6 fruit fly cellular contexts compared by ENCODE assay signal in genomic region chr3L:11294496-11295163, dm6.
TF ChIP-seq lines count a peak whose summit lies in the region.

No protein-coding gene starts in this region.

- TF ChIP-seq CTCF in whole organism, embryonic (GFP tag; optimal IDR thresholded peaks at IDR 0.05; lab: Kevin White, UChicago), result no peak

TF ChIP-seq in whole organism, 6 proteins besides CTCF, POLR2A, EP300 and RAD21:
- TF ChIP-seq Dll (optimal IDR thresholded peaks at IDR 0.05; lab: Kevin White, UChicago) (peak; percentile 95), psq (optimal IDR thresholded peaks at IDR 0.05; lab: Kevin White, UChicago) (no peak), pan (optimal IDR thresholded peaks at IDR 0.05; lab: Kevin White, UChicago) (no peak), usp (GFP tag; optimal IDR thresholded peaks at IDR 0.05; lab: Kevin White, UChicago) (no peak), EcR (GFP tag; optimal IDR thresholded peaks at IDR 0.05; lab: Kevin White, UChicago) (no peak), CG8478 (optimal IDR thresholded peaks at IDR 0.05; lab: Kevin White, UChicago) (no peak)

TF ChIP-seq in whole organism, adult, 20 proteins besides CTCF, POLR2A, EP300 and RAD21:
- TF ChIP-seq pad (GFP tag; optimal IDR thresholded peaks at IDR 0.05; lab: Kevin White, UChicago) (no peak), CG5204 (GFP tag; optimal IDR thresholded peaks at IDR 0.05; lab: Kevin White, UChicago) (no peak), kay (GFP tag; lab: Kevin White, UChicago; ENCODE audit: borderline replicate concordance) (no peak), CG12768 (GFP tag; optimal IDR thresholded peaks at IDR 0.05; lab: Kevin White, UChicago) (peak; percentile 56), tj (GFP tag; optimal IDR thresholded peaks at IDR 0.05; lab: Kevin White, UChicago) (peak; percentile 29), Clk (GFP tag; optimal IDR thresholded peaks at IDR 0.05; lab: Kevin White, UChicago) (no peak), cnc (optimal IDR thresholded peaks at IDR 0.05; lab: Kevin White, UChicago) (no peak), CG11617 (GFP tag; optimal IDR thresholded peaks at IDR 0.05; lab: Kevin White, UChicago) (no peak), Hr96 (GFP tag; optimal IDR thresholded peaks at IDR 0.05; lab: Kevin White, UChicago) (no peak), CG7045 (GFP tag; optimal IDR thresholded peaks at IDR 0.05; lab: Kevin White, UChicago) (no peak), CG33017 (tag; optimal IDR thresholded peaks at IDR 0.05; lab: Kevin White, UChicago) (no peak), ovo (GFP tag; optimal IDR thresholded peaks at IDR 0.05; lab: Kevin White, UChicago) (no peak), bab1 (GFP tag; optimal IDR thresholded peaks at IDR 0.05; lab: Kevin White, UChicago) (no peak), cic (GFP tag; optimal IDR thresholded peaks at IDR 0.05; lab: Kevin White, UChicago) (peak; percentile 39)
TF ChIP-seq in whole organism, adult: peak in this region for 3.

TF ChIP-seq in whole organism, embryonic, 481 proteins besides CTCF, POLR2A, EP300 and RAD21 (continues in another document):
- no peak for TF ChIP-seq CG13894 (tag; optimal IDR thresholded peaks at IDR 0.05; lab: Kevin White, UChicago)
- 0 out of 2 replicates have a peak, but pooled peaks have one; percentile 9 for TF ChIP-seq tna (GFP tag; IDR thresholded peaks at IDR 0.05; lab: Robert Waterston, UW; ENCODE audit: partially characterized antibody)
- peak; percentile 79 for TF ChIP-seq cg (GFP tag; optimal IDR thresholded peaks at IDR 0.05; lab: Kevin White, UChicago)
- no peak for TF ChIP-seq CG3726 (GFP tag; IDR thresholded peaks at IDR 0.05; lab: Robert Waterston, UW)
- TF ChIP-seq unc-4 (GFP tag; IDR thresholded peaks at IDR 0.05; lab: Robert Waterston, UW; ENCODE audit: partially characterized antibody), result 0 out of 2 replicates have a peak, but pooled peaks have one; percentile 18
- peak; percentile 74 for TF ChIP-seq CG4360 (GFP tag; IDR thresholded peaks at IDR 0.05; lab: Robert Waterston, UW)
- no peak for TF ChIP-seq Dip2 (GFP tag; IDR thresholded peaks at IDR 0.05; lab: Robert Waterston, UW)
- no peak for TF ChIP-seq CG14667 (GFP tag; IDR thresholded peaks at IDR 0.05; lab: Robert Waterston, UW)
- 0 out of 2 replicates have a peak, but pooled peaks have one; percentile 5 for TF ChIP-seq stc (GFP tag; IDR thresholded peaks at IDR 0.05; lab: Robert Waterston, UW)
- no peak for TF ChIP-seq CG11456 (GFP tag; IDR thresholded peaks at IDR 0.05; lab: Robert Waterston, UW)
- no peak for TF ChIP-seq sob (GFP tag; IDR thresholded peaks at IDR 0.05; lab: Robert Waterston, UW)
- no peak for TF ChIP-seq Hmx (GFP tag; optimal IDR thresholded peaks at IDR 0.05; lab: Kevin White, UChicago)
- peak; percentile 27 for TF ChIP-seq chn (GFP tag; optimal IDR thresholded peaks at IDR 0.05; lab: Kevin White, UChicago)
- no peak for TF ChIP-seq fd3F (GFP tag; optimal IDR thresholded peaks at IDR 0.05; lab: Kevin White, UChicago)
- TF ChIP-seq Jarid2 (GFP tag; optimal IDR thresholded peaks at IDR 0.05; lab: Kevin White, UChicago), result peak; percentile 62
- peak; percentile 19 for TF ChIP-seq nom (GFP tag; optimal IDR thresholded peaks at IDR 0.05; lab: Kevin White, UChicago)
- TF ChIP-seq CG34224 (GFP tag; IDR thresholded peaks at IDR 0.05; lab: Robert Waterston, UW; ENCODE audit: partially characterized antibody), result peak; percentile 31; the same call in 1 of the 3 replicates

TF ChIP-seq in whole organism, prepupa, 60 proteins besides CTCF, POLR2A, EP300 and RAD21 (continues in another document):
- TF ChIP-seq lz (GFP tag; optimal IDR thresholded peaks at IDR 0.05; lab: Kevin White, UChicago), result no peak
- peak; percentile 42; the same call in 2 of the 3 replicates for TF ChIP-seq CG6163 (GFP tag; IDR thresholded peaks at IDR 0.05; lab: Robert Waterston, UW)
- TF ChIP-seq CG8632 (GFP tag; optimal IDR thresholded peaks at IDR 0.05; lab: Kevin White, UChicago), result no peak
- no peak for TF ChIP-seq CG6792 (GFP tag; optimal IDR thresholded peaks at IDR 0.05; lab: Kevin White, UChicago)
- no peak for TF ChIP-seq Ets96B (tag; optimal IDR thresholded peaks at IDR 0.05; lab: Kevin White, UChicago)
- peak; percentile 27 for TF ChIP-seq CG3919 (GFP tag; optimal IDR thresholded peaks at IDR 0.05; lab: Kevin White, UChicago)
- TF ChIP-seq CG11902 (GFP tag; optimal IDR thresholded peaks at IDR 0.05; lab: Kevin White, UChicago), result no peak
- TF ChIP-seq CG15336 (GFP tag; IDR thresholded peaks at IDR 0.05; lab: Robert Waterston, UW), result peak; percentile 49; the same call in 1 of the 2 replicates
- no peak for TF ChIP-seq spab (GFP tag; optimal IDR thresholded peaks at IDR 0.05; lab: Kevin White, UChicago)
- no peak for TF ChIP-seq CG6808 (GFP tag; optimal IDR thresholded peaks at IDR 0.05; lab: Kevin White, UChicago)
- TF ChIP-seq achi (GFP tag; optimal IDR thresholded peaks at IDR 0.05; lab: Kevin White, UChicago), result no peak
- TF ChIP-seq esn (GFP tag; optimal IDR thresholded peaks at IDR 0.05; lab: Kevin White, UChicago), result no peak
- TF ChIP-seq CG8119 (GFP tag; IDR thresholded peaks at IDR 0.05; lab: Robert Waterston, UW), result peak; percentile 49; the same call in 1 of the 3 replicates
- TF ChIP-seq cyc (GFP tag; optimal IDR thresholded peaks at IDR 0.05; lab: Kevin White, UChicago), result no peak
- no peak for TF ChIP-seq Eip93F (GFP tag; optimal IDR thresholded peaks at IDR 0.05; lab: Kevin White, UChicago)
- no peak for TF ChIP-seq CG3032 (tag; optimal IDR thresholded peaks at IDR 0.05; lab: Kevin White, UChicago)
- TF ChIP-seq Hr39 (GFP tag; optimal IDR thresholded peaks at IDR 0.05; lab: Kevin White, UChicago), result no peak
- TF ChIP-seq Sox14 (GFP tag; optimal IDR thresholded peaks at IDR 0.05; lab: Kevin White, UChicago), result peak; percentile 25
- no peak for TF ChIP-seq Ets21C (GFP tag; optimal IDR thresholded peaks at IDR 0.05; lab: Kevin White, UChicago)

TF ChIP-seq in whole organism, pupa, 21 proteins besides CTCF, POLR2A, EP300 and RAD21:
- TF ChIP-seq CG9948 (tag; optimal IDR thresholded peaks at IDR 0.05; lab: Kevin White, UChicago) (no peak), CG32121 (GFP tag; IDR thresholded peaks at IDR 0.05; lab: Robert Waterston, UW) (peak; percentile 71), CG12605 (GFP tag; IDR thresholded peaks at IDR 0.05; lab: Robert Waterston, UW) (peak; percentile 61; the same call in 1 of the 2 replicates), Ets98B (GFP tag; IDR thresholded peaks at IDR 0.05; lab: Robert Waterston, UW) (peak; percentile 66), fd96Ca (GFP tag; IDR thresholded peaks at IDR 0.05; lab: Robert Waterston, UW) (peak; percentile 64), CG13204 (GFP tag; optimal IDR thresholded peaks at IDR 0.05; lab: Kevin White, UChicago) (peak; percentile 95), gl (tag; optimal IDR thresholded peaks at IDR 0.05; lab: Kevin White, UChicago) (no peak), EcR (GFP tag; optimal IDR thresholded peaks at IDR 0.05; lab: Kevin White, UChicago) (peak; percentile 25)

TF ChIP-seq in whole organism, wandering third instar larva, 38 proteins besides CTCF, POLR2A, EP300 and RAD21:
- TF ChIP-seq Dfd (GFP tag; optimal IDR thresholded peaks at IDR 0.05; lab: Kevin White, UChicago) (peak; percentile 16), Hr78 (GFP tag; optimal IDR thresholded peaks at IDR 0.05; lab: Kevin White, UChicago) (no peak), fru (GFP tag; optimal IDR thresholded peaks at IDR 0.05; lab: Kevin White, UChicago) (peak; percentile 38), psq (GFP tag; optimal IDR thresholded peaks at IDR 0.05; lab: Kevin White, UChicago) (peak; percentile 33), Myc (optimal IDR thresholded peaks at IDR 0.05; lab: Kevin White, UChicago) (no peak), usp (GFP tag; optimal IDR thresholded peaks at IDR 0.05; lab: Kevin White, UChicago) (no peak), h (GFP tag; optimal IDR thresholded peaks at IDR 0.05; lab: Kevin White, UChicago) (peak; percentile 31), N (GFP tag; optimal IDR thresholded peaks at IDR 0.05; lab: Kevin White, UChicago) (no peak), dsf (GFP tag; optimal IDR thresholded peaks at IDR 0.05; lab: Kevin White, UChicago; ENCODE audit: borderline replicate concordance) (no peak), brk (GFP tag; optimal IDR thresholded peaks at IDR 0.05; lab: Kevin White, UChicago) (no peak), Hnf4 (GFP tag; optimal IDR thresholded peaks at IDR 0.05; lab: Kevin White, UChicago) (peak; percentile 8), Mio (GFP tag; optimal IDR thresholded peaks at IDR 0.05; lab: Kevin White, UChicago) (no peak), Dif (GFP tag; optimal IDR thresholded peaks at IDR 0.05; lab: Kevin White, UChicago; ENCODE audit: partially characterized antibody) (peak; percentile 76), Hr83 (GFP tag; optimal IDR thresholded peaks at IDR 0.05; lab: Kevin White, UChicago; ENCODE audit: poor library complexity, severe bottlenecking) (no peak), HLH106 (tag; optimal IDR thresholded peaks at IDR 0.05; lab: Kevin White, UChicago) (no peak), dl (GFP tag; optimal IDR thresholded peaks at IDR 0.05; lab: Kevin White, UChicago; ENCODE audit: insufficient read depth in 1 of 2, partially characterized antibody in 2 of 2) (peak; percentile 49 to 75), woc (GFP tag; optimal IDR thresholded peaks at IDR 0.05; lab: Kevin White, UChicago) (peak; percentile 30), sage (GFP tag; optimal IDR thresholded peaks at IDR 0.05; lab: Kevin White, UChicago) (no peak), rgr (GFP tag; optimal IDR thresholded peaks at IDR 0.05; lab: Kevin White, UChicago) (peak; percentile 52), Abd-B (GFP tag; optimal IDR thresholded peaks at IDR 0.05; lab: Kevin White, UChicago) (no peak), pan (optimal IDR thresholded peaks at IDR 0.05; lab: Kevin White, UChicago) (no peak), jim (GFP tag; optimal IDR thresholded peaks at IDR 0.05; lab: Kevin White, UChicago) (peak; percentile 75), br (GFP tag; optimal IDR thresholded peaks at IDR 0.05; lab: Kevin White, UChicago) (no peak)
